Fruit fly (Drosophila melanogaster) whole organism, embryonic: Measurements from ENCODE around the gene E2f1.

Experiments
- ATbp ChIP-seq: fragments of 200-800 bp; sonication (Bioruptor generic); optimal IDR thresholded peaks from 2 replicates; lab custom pipeline; 2017; ENCODE audit warnings: missing biosample characterization, mild to moderate bottlenecking, missing genetic modification characterization, missing genetic modification reagents
- Antp ChIP-seq: fragments of 200-800 bp; sonication (Bioruptor generic); optimal IDR thresholded peaks from 3 replicates; lab custom pipeline; 2016; ENCODE audit warnings: missing biosample characterization, missing genetic modification characterization
- Awh ChIP-seq: fragments of 200-800 bp; sonication (Bioruptor generic); IDR thresholded peaks from 2 replicates; pipeline ENCODE4, ENCODE4 v1.3.6; 2022; ENCODE audit warnings: missing biosample characterization, missing genetic modification characterization
- Bdp1 ChIP-seq: fragments of 200-800 bp; sonication (Bioruptor generic); optimal IDR thresholded peaks from 3 replicates; lab custom pipeline; 2016; ENCODE audit warnings: missing biosample characterization, missing genetic modification characterization
- Bgb ChIP-seq: fragments of 200-800 bp; sonication (Bioruptor generic); IDR thresholded peaks from 2 replicates; pipeline ENCODE4 v1.3.6; 2022; ENCODE audit warnings: missing biosample characterization, missing genetic modification characterization; ENCODE audit not compliant: partially characterized antibody
- CG10267 ChIP-seq: fragments of 200-800 bp; sonication (Bioruptor generic); optimal IDR thresholded peaks from 2 replicates; lab custom pipeline; 2018; ENCODE audit warnings: missing biosample characterization, mild to moderate bottlenecking, missing genetic modification characterization, moderate library complexity
- CG11560 ChIP-seq: fragments of 200-800 bp; sonication (Bioruptor generic); IDR thresholded peaks from 3 replicates; pipeline ENCODE4 v1.3.6; 2022; ENCODE audit warnings: missing biosample characterization, missing genetic modification characterization
- CG12236 ChIP-seq: fragments of 200-800 bp; sonication (Bioruptor generic); optimal IDR thresholded peaks from 2 replicates; lab custom pipeline; 2016; ENCODE audit warnings: missing biosample characterization, missing genetic modification characterization
- CG12769 ChIP-seq: fragments of 200-800 bp; sonication (Bioruptor generic); optimal IDR thresholded peaks from 2 replicates; lab custom pipeline; 2019; ENCODE audit warnings: missing biosample characterization, mild to moderate bottlenecking, missing genetic modification characterization, moderate library complexity
- CG13624 ChIP-seq: fragments of 200-800 bp; sonication (Bioruptor generic); optimal IDR thresholded peaks from 2 replicates; lab custom pipeline; 2016; ENCODE audit warnings: missing biosample characterization, missing genetic modification characterization
- CG17328 ChIP-seq: fragments of 200-800 bp; sonication (Bioruptor generic); IDR thresholded peaks from 2 replicates; pipeline ENCODE4 v1.3.6; 2022; ENCODE audit warnings: missing biosample characterization, missing genetic modification characterization
- CG17359 ChIP-seq: fragments of 200-800 bp; sonication (Bioruptor generic); optimal IDR thresholded peaks from 3 replicates; lab custom pipeline; 2018; ENCODE audit warnings: missing biosample characterization, mild to moderate bottlenecking, missing genetic modification characterization, moderate library complexity
- CG18476 ChIP-seq: fragments of 200-800 bp; sonication (Bioruptor generic); optimal IDR thresholded peaks from 2 replicates; lab custom pipeline; 2016; ENCODE audit warnings: missing biosample characterization, mild to moderate bottlenecking, missing genetic modification characterization
- CG31441 ChIP-seq: fragments of 200-800 bp; sonication (Bioruptor generic); IDR thresholded peaks from 2 replicates; pipeline ENCODE4 v1.3.6; 2022; ENCODE audit warnings: missing biosample characterization, missing genetic modification characterization
- CG32532 ChIP-seq: fragments of 200-800 bp; sonication (Bioruptor generic); IDR thresholded peaks from 2 replicates; pipeline ENCODE4 v1.3.6; 2022; ENCODE audit warnings: missing biosample characterization, missing genetic modification characterization
- CG33557 ChIP-seq: fragments of 200-800 bp; sonication (Bioruptor generic); optimal IDR thresholded peaks from 2 replicates; lab custom pipeline; 2019; ENCODE audit warnings: missing biosample characterization, mild to moderate bottlenecking, missing genetic modification characterization, moderate library complexity
- CG34224 ChIP-seq: fragments of 200-800 bp; sonication (Bioruptor generic); IDR thresholded peaks from 3 replicates; pipeline ENCODE4 v1.3.6; 2022; ENCODE audit warnings: missing biosample characterization, missing genetic modification characterization; ENCODE audit not compliant: partially characterized antibody
- CG34376 ChIP-seq: fragments of 200-800 bp; sonication (Bioruptor generic); optimal IDR thresholded peaks from 2 replicates; lab custom pipeline; 2018; ENCODE audit warnings: missing biosample characterization, mild to moderate bottlenecking, missing genetic modification characterization
- CG6683 ChIP-seq: fragments of 200-800 bp; sonication (Bioruptor generic); optimal IDR thresholded peaks from 2 replicates; lab custom pipeline; 2017; ENCODE audit warnings: missing biosample characterization, mild to moderate bottlenecking, missing genetic modification characterization, missing genetic modification reagents
- CG7745 ChIP-seq: fragments of 200-800 bp; sonication (Bioruptor generic); optimal IDR thresholded peaks from 2 replicates; lab custom pipeline; 2018; ENCODE audit warnings: missing biosample characterization, mild to moderate bottlenecking, missing genetic modification characterization, moderate library complexity
- CG7839 ChIP-seq: fragments of 200-800 bp; sonication (Bioruptor generic); optimal IDR thresholded peaks from 3 replicates; lab custom pipeline; 2018; ENCODE audit warnings: missing biosample characterization, mild to moderate bottlenecking, missing genetic modification characterization, moderate library complexity
- CG7928 ChIP-seq: fragments of 200-800 bp; sonication (Bioruptor generic); optimal IDR thresholded peaks from 2 replicates; lab custom pipeline; 2017; ENCODE audit warnings: missing biosample characterization, mild to moderate bottlenecking, missing genetic modification characterization
- CHES-1-like ChIP-seq: fragments of 200-800 bp; sonication (Bioruptor generic); optimal IDR thresholded peaks from 2 replicates; lab custom pipeline; 2016; ENCODE audit warnings: missing biosample characterization, missing genetic modification characterization
- Drgx ChIP-seq: fragments of 200-800 bp; sonication (Bioruptor generic); IDR thresholded peaks from 2 replicates; pipeline ENCODE4 v1.3.6; 2022; ENCODE audit warnings: missing biosample characterization, missing genetic modification characterization
- Hmr ChIP-seq: fragments of 200-800 bp; sonication (Bioruptor generic); optimal IDR thresholded peaks from 3 replicates; lab custom pipeline; 2017; ENCODE audit warnings: mild to moderate bottlenecking, missing biosample characterization, missing genetic modification reagents, missing genetic modification characterization
- MBD-R2 ChIP-seq: fragments of 200-800 bp; sonication (Bioruptor generic); IDR thresholded peaks from 2 replicates; pipeline ENCODE4 v1.3.6; 2022; ENCODE audit warnings: missing biosample characterization, missing genetic modification characterization
- NFAT ChIP-seq: fragments of 200-800 bp; sonication (Bioruptor generic); IDR thresholded peaks from 2 replicates; pipeline ENCODE4 v1.3.6; 2022; ENCODE audit warnings: missing biosample characterization, missing genetic modification characterization
- Poxn ChIP-seq: fragments of 200-800 bp; sonication (Bioruptor generic); IDR thresholded peaks from 2 replicates; pipeline ENCODE4 v1.3.6; 2022; ENCODE audit warnings: missing biosample characterization, missing genetic modification characterization
- Ssrp ChIP-seq: fragments of 200-800 bp; sonication (Bioruptor generic); optimal IDR thresholded peaks from 2 replicates; lab custom pipeline; 2018; ENCODE audit warnings: missing biosample characterization, mild to moderate bottlenecking, missing genetic modification characterization, moderate library complexity
- TFAM ChIP-seq: fragments of 200-800 bp; sonication (Bioruptor generic); optimal IDR thresholded peaks from 2 replicates; lab custom pipeline; 2017; ENCODE audit warnings: missing biosample characterization, missing genetic modification characterization, inconsistent platforms
- Usf ChIP-seq: fragments of 200-800 bp; sonication (Bioruptor generic); optimal IDR thresholded peaks from 2 replicates; lab custom pipeline; 2017; ENCODE audit warnings: missing genotype, missing biosample characterization, missing genetic modification characterization
- btn ChIP-seq: fragments of 200-800 bp; sonication (Bioruptor generic); optimal IDR thresholded peaks from 2 replicates; lab custom pipeline; 2016; ENCODE audit warnings: missing biosample characterization, missing genetic modification characterization
- chinmo ChIP-seq: fragments of 200-800 bp; sonication (Bioruptor generic); IDR thresholded peaks from 4 replicates; pipeline ENCODE4 v1.3.6; 2022; ENCODE audit warnings: missing biosample characterization, missing genetic modification characterization; ENCODE audit not compliant: partially characterized antibody
- chn ChIP-seq: fragments of 200-800 bp; sonication (Bioruptor generic); optimal IDR thresholded peaks from 2 replicates; lab custom pipeline; 2016; ENCODE audit warnings: missing biosample characterization, missing genetic modification characterization
- dan ChIP-seq: fragments of 200-800 bp; sonication (Bioruptor generic); IDR thresholded peaks from 2 replicates; pipeline ENCODE4 v1.3.6; 2022; ENCODE audit warnings: missing biosample characterization, missing genetic modification characterization
- dpn ChIP-seq, 2 experiments: fragments of 200-800 bp; sonication (Bioruptor generic); optimal IDR thresholded peaks; 3 replicates each; lab custom pipeline; 2016; ENCODE audit warnings: missing biosample characterization in 2 of 2, missing genetic modification characterization in 2 of 2
- fru ChIP-seq: fragments of >200 bp; optimal IDR thresholded peaks from 2 replicates; lab custom pipeline; 2017
- gsb-n ChIP-seq: fragments of 200-800 bp; sonication (Bioruptor generic); optimal IDR thresholded peaks from 3 replicates; lab custom pipeline; 2018; ENCODE audit warnings: missing biosample characterization, mild to moderate bottlenecking, missing genetic modification characterization
- phol ChIP-seq: fragments of 200-800 bp; sonication (Bioruptor generic); optimal IDR thresholded peaks from 3 replicates; lab custom pipeline; 2018; ENCODE audit warnings: missing biosample characterization, mild to moderate bottlenecking, missing genetic modification characterization, moderate library complexity
- sens ChIP-seq: fragments of 200-800 bp; sonication (Bioruptor generic); peaks from one replicate; lab custom pipeline; 2016; ENCODE audit warnings: missing biosample characterization, missing genetic modification characterization
- slbo ChIP-seq: fragments of 200-800 bp; sonication (Bioruptor generic); IDR thresholded peaks from 2 replicates; pipeline ENCODE4 v1.3.6; 2022; ENCODE audit warnings: missing biosample characterization, missing genetic modification characterization
- sna ChIP-seq: fragments of 200-800 bp; sonication (Bioruptor generic); IDR thresholded peaks from 2 replicates; pipeline ENCODE4 v1.3.6; 2022; ENCODE audit warnings: missing biosample characterization, missing genetic modification characterization; ENCODE audit not compliant: partially characterized antibody
- sr ChIP-seq: fragments of 200-800 bp; sonication (Bioruptor generic); IDR thresholded peaks from 3 replicates; pipeline ENCODE4 v1.3.6; 2022; ENCODE audit warnings: missing biosample characterization, missing genetic modification characterization
- stwl ChIP-seq: fragments of 200-800 bp; sonication (Bioruptor generic); optimal IDR thresholded peaks from 3 replicates; lab custom pipeline; 2018; ENCODE audit warnings: missing biosample characterization, mild to moderate bottlenecking, missing genetic modification characterization, moderate library complexity
- tap ChIP-seq: fragments of 200-800 bp; optimal IDR thresholded peaks from 3 replicates; lab custom pipeline; 2019; ENCODE audit warnings: missing biosample characterization, mild to moderate bottlenecking, missing genetic modification characterization, moderate library complexity
- tio ChIP-seq: fragments of 200-800 bp; sonication (Bioruptor generic); optimal IDR thresholded peaks from 2 replicates; lab custom pipeline; 2017; ENCODE audit warnings: missing biosample characterization, missing genetic modification characterization, inconsistent platforms
- tll ChIP-seq, 2 experiments: fragments of 200-800 bp in 1 of 2; fragments of >200 bp in 1 of 2; sonication (Bioruptor generic) in 1 of 2; optimal IDR thresholded peaks; 2 replicates each; lab custom pipeline; 2017 to 2019; ENCODE audit warnings: missing biosample characterization in 2 of 2, missing genetic modification characterization in 2 of 2, mild to moderate bottlenecking in 1 of 2, moderate library complexity in 1 of 2
- wdn ChIP-seq: fragments of 200-800 bp; sonication (Bioruptor generic); IDR thresholded peaks from 2 replicates; pipeline ENCODE4 v1.3.6; 2022; ENCODE audit warnings: missing biosample characterization, missing genetic modification characterization
- wek ChIP-seq: fragments of 200-800 bp; sonication (Bioruptor generic); optimal IDR thresholded peaks from 3 replicates; lab custom pipeline; 2018; ENCODE audit warnings: missing biosample characterization, mild to moderate bottlenecking, missing genetic modification characterization, moderate library complexity
- wor ChIP-seq: fragments of 200-800 bp; sonication (Bioruptor generic); IDR thresholded peaks from 2 replicates; pipeline ENCODE4 v1.3.6; 2022; ENCODE audit warnings: missing biosample characterization, missing genetic modification characterization
- zf30C ChIP-seq: fragments of 200-800 bp; sonication (Bioruptor generic); optimal IDR thresholded peaks from 3 replicates; lab custom pipeline; 2018; ENCODE audit warnings: missing biosample characterization, mild to moderate bottlenecking, missing genetic modification characterization

Gene E2f1

DNA sequence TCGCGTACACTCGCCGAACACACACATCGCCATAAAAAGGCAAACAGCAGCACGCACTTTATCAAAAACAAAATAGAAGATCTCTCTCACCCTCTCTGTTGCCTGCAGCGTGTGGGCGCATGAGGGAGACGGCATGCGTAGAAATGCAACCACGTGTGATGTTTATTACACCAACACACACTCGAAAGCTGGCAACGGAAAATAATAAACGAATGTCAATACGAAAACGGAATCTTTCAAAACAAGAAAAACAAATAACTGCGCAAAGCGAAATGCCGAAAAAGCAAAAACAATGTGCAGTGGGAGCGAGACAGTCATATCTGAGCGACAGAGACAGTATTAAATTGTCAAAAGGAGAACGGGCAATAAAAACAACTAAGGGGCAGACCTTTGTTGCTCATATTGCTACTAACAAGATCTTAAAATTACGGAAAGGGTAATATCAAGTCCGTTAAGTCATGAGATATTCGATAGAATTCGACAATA lies 47.3 kb downstream of the E2f1 start (continued):
- TF ChIP-seq tio (no peak), Bdp1 (GFP tag; lab: Kevin White, UChicago) (peak; percentile 72), CG10267 (tag; lab: Kevin White, UChicago) (peak; percentile 27), sr (no peak), dan (GFP tag; lab: Robert Waterston, UW) (no peak), CHES-1-like (peak; percentile 93), CG12236 (GFP tag; lab: Kevin White, UChicago) (peak; percentile 77), CG6683 (GFP tag; lab: Kevin White, UChicago) (peak; percentile 85), stwl (tag; lab: Kevin White, UChicago) (peak; percentile 30), CG32532 (GFP tag; lab: Robert Waterston, UW) (no peak), zf30C (peak; percentile 51), CG13624 (peak; percentile 76), Ssrp (tag; lab: Kevin White, UChicago) (no peak), chinmo (GFP tag; lab: Robert Waterston, UW) (no peak), Bgb (GFP tag; lab: Robert Waterston, UW) (no peak), dpn (GFP tag; optimal IDR thresholded peaks at IDR 0.05; lab: Kevin White, UChicago) (peak; percentile 27 to 63), chn (GFP tag; lab: Kevin White, UChicago) (peak; percentile 53), wek (peak; percentile 88), btn (GFP tag; lab: Kevin White, UChicago) (peak; percentile 86), CG17328 (no peak), Drgx (GFP tag; lab: Robert Waterston, UW) (no peak), MBD-R2 (no peak), NFAT (no peak), CG33557 (GFP tag; lab: Kevin White, UChicago) (peak; percentile 91), phol (no peak), CG17359 (tag; lab: Kevin White, UChicago) (peak; percentile 87), sens (GFP tag; lab: Kevin White, UChicago) (peak; percentile 98), Awh (no peak), gsb-n (tag; lab: Kevin White, UChicago) (peak; percentile 81), CG31441 (GFP tag; lab: Robert Waterston, UW) (no peak), ATbp (peak; percentile 97), tap (tag; lab: Kevin White, UChicago) (peak; percentile 66), wdn (GFP tag; lab: Robert Waterston, UW) (no peak), CG11560 (no peak), slbo (no peak), CG7928 (GFP tag; lab: Kevin White, UChicago) (peak; percentile 38), CG7745 (peak; percentile 89), tll (GFP tag; optimal IDR thresholded peaks at IDR 0.05; lab: Kevin White, UChicago) (peak in 1 of 2 experiments; percentile 96), CG34376 (peak; percentile 87), Poxn (GFP tag; lab: Robert Waterston, UW) (no peak), CG12769 (tag; lab: Kevin White, UChicago) (peak; percentile 85), wor (GFP tag; lab: Robert Waterston, UW) (no peak), TFAM (GFP tag; lab: Kevin White, UChicago) (peak; percentile 61), Hmr (GFP tag; lab: Kevin White, UChicago) (peak; percentile 83), fru (lab: Kevin White, UChicago) (no peak), sna (GFP tag; lab: Robert Waterston, UW) (no peak), Antp (GFP tag; lab: Kevin White, UChicago) (peak; percentile 41), CG18476 (GFP tag; lab: Kevin White, UChicago) (peak; percentile 73), CG7839 (tag; lab: Kevin White, UChicago) (no peak), CG34224 (GFP tag; lab: Robert Waterston, UW) (no peak), Usf (peak; percentile 71)
